Worm (Caenorhabditis elegans) whole organism, young adult: ENCODE data around the gene clec-156.

Experiments used
- B0336.3 ChIP-seq: fragments of 200-800 bp; sonication (Bioruptor generic); IDR thresholded peaks from 2 replicates; pipeline ENCODE4 v1.3.6; 2022; ENCODE audit warnings: missing genetic modification characterization, missing compliant biosample characterization
- D2030.7 ChIP-seq: fragments of 200-800 bp; sonication (Bioruptor generic); IDR thresholded peaks from 2 replicates; pipeline ENCODE4 v1.3.6; 2022; ENCODE audit warnings: missing genetic modification reagents, missing genetic modification characterization, missing compliant biosample characterization
- F23B12.7 ChIP-seq: sonication (generic microtip); optimal IDR thresholded peaks from 2 replicates; lab custom pipeline; 2017; ENCODE audit warnings: missing genetic modification characterization, mild to moderate bottlenecking, missing compliant biosample characterization, antibody characterized with exemption, moderate library complexity; ENCODE audit not compliant: insufficient read depth
- F37B4.10 ChIP-seq: fragments of 200-800 bp; sonication (Bioruptor generic); IDR thresholded peaks from 2 replicates; pipeline ENCODE4 v1.3.6; 2022; ENCODE audit warnings: missing genetic modification characterization, missing compliant biosample characterization
- F39B2.1 ChIP-seq: fragments of 200-800 bp; sonication (Bioruptor generic); IDR thresholded peaks from 2 replicates; pipeline ENCODE4 v1.3.6; 2022; ENCODE audit warnings: missing genetic modification reagents, missing genetic modification characterization, missing compliant biosample characterization
- F49E8.2 ChIP-seq: sonication (generic microtip); optimal IDR thresholded peaks from 3 replicates; lab custom pipeline; 2017; ENCODE audit warnings: missing genetic modification characterization, mild to moderate bottlenecking, missing compliant biosample characterization, antibody characterized with exemption, moderate library complexity; ENCODE audit not compliant: insufficient read depth
- F52B5.7 ChIP-seq: sonication (generic microtip); optimal IDR thresholded peaks from 2 replicates; lab custom pipeline; 2016; ENCODE audit warnings: mild to moderate bottlenecking, missing genetic modification characterization, missing compliant biosample characterization
- K12H6.12 ChIP-seq: fragments of 200-800 bp; sonication (Bioruptor generic); optimal IDR thresholded peaks from 2 replicates; lab custom pipeline; 2018; ENCODE audit warnings: mild to moderate bottlenecking, missing genetic modification characterization, missing compliant biosample characterization
- T07F8.4 ChIP-seq: sonication (generic microtip); optimal IDR thresholded peaks from 2 replicates; lab custom pipeline; 2016; ENCODE audit warnings: mild to moderate bottlenecking, missing genetic modification characterization, moderate library complexity, missing compliant biosample characterization
- Y53F4B.3 ChIP-seq: fragments of 200-800 bp; sonication (Bioruptor generic); IDR thresholded peaks from 2 replicates; pipeline ENCODE4 v1.3.6; 2022; ENCODE audit warnings: missing genetic modification reagents, missing genetic modification characterization, missing compliant biosample characterization
- Y95B8A.8 ChIP-seq: fragments of 200-800 bp; sonication (Bioruptor generic); IDR thresholded peaks from 2 replicates; pipeline ENCODE4 v1.3.6; 2022; ENCODE audit warnings: missing genetic modification reagents, missing genetic modification characterization, missing compliant biosample characterization
- ama-1 ChIP-seq, 3 experiments: fragments of 150-350 bp in 1 of 3; sonication (generic microtip) in 2 of 3; optimal IDR thresholded peaks; 2 replicates each; lab custom pipeline; 2014 to 2018; ENCODE audit warnings: missing biosample characterization in 2 of 3, missing genetic modification characterization in 2 of 3, missing genetic modification reagents in 2 of 3
- aptf-2 ChIP-seq: fragments of 200-800 bp; sonication (Bioruptor generic); conservative IDR thresholded peaks from 2 replicates; pipeline ENCODE4 v1.3.6; 2022; ENCODE audit warnings: missing genetic modification reagents, missing genetic modification characterization, missing compliant biosample characterization
- aptf-3 ChIP-seq: fragments of 200-800 bp; sonication (Bioruptor generic); IDR thresholded peaks from 2 replicates; pipeline ENCODE4 v1.3.6; 2022; ENCODE audit warnings: missing genetic modification characterization, missing compliant biosample characterization
- athp-1 ChIP-seq: sonication (generic microtip); optimal IDR thresholded peaks from 2 replicates; lab custom pipeline; 2017; ENCODE audit warnings: mild to moderate bottlenecking, missing genetic modification characterization, missing compliant biosample characterization
- attf-3 ChIP-seq: fragments of 200-800 bp; sonication (Bioruptor generic); conservative IDR thresholded peaks from 2 replicates; pipeline ENCODE4 v1.3.6; 2022; ENCODE audit warnings: missing genetic modification reagents, missing genetic modification characterization, missing compliant biosample characterization
- attf-5 ChIP-seq: fragments of 200-800 bp; sonication (Bioruptor generic); optimal IDR thresholded peaks from 2 replicates; lab custom pipeline; 2018; ENCODE audit warnings: mild to moderate bottlenecking, missing genetic modification characterization, missing compliant biosample characterization
- ccch-3 ChIP-seq: fragments of 200-800 bp; sonication (Bioruptor generic); optimal IDR thresholded peaks from 2 replicates; lab custom pipeline; 2018; ENCODE audit warnings: mild to moderate bottlenecking, missing genetic modification characterization, missing compliant biosample characterization
- ceh-40 ChIP-seq: fragments of 200-800 bp; sonication (Bioruptor generic); IDR thresholded peaks from 2 replicates; pipeline ENCODE4 v1.3.6; 2022; ENCODE audit warnings: missing genetic modification characterization, missing compliant biosample characterization
- ceh-91 ChIP-seq: fragments of 200-800 bp; sonication (Bioruptor generic); IDR thresholded peaks from 2 replicates; pipeline ENCODE4 v1.3.6; 2022; ENCODE audit warnings: missing genetic modification reagents, missing genetic modification characterization, missing compliant biosample characterization
- dpl-1 ChIP-seq: fragments of 150-350 bp; optimal IDR thresholded peaks from 2 replicates; lab custom pipeline; 2014; ENCODE audit warnings: missing biosample characterization, missing genetic modification reagents, missing genetic modification characterization
- efl-1 ChIP-seq: fragments of 150-350 bp; optimal IDR thresholded peaks from 2 replicates; lab custom pipeline; 2014; ENCODE audit warnings: missing biosample characterization, missing genetic modification reagents, missing genetic modification characterization
- ekl-4 ChIP-seq: fragments of 200-800 bp; sonication (Bioruptor generic); IDR thresholded peaks from 2 replicates; pipeline ENCODE4 v1.3.6; 2022; ENCODE audit warnings: missing genetic modification reagents, missing genetic modification characterization, missing compliant biosample characterization
- him-1 ChIP-seq: sonication (generic microtip); optimal IDR thresholded peaks from 2 replicates; lab custom pipeline; 2016; ENCODE audit warnings: missing genotype, missing genetic modification reagents, missing genetic modification characterization, missing compliant biosample characterization
- hmg-20 ChIP-seq: fragments of 200-800 bp; sonication (Bioruptor generic); IDR thresholded peaks from 2 replicates; pipeline ENCODE4 v1.3.6; 2022; ENCODE audit warnings: missing genetic modification reagents, missing genetic modification characterization, missing compliant biosample characterization
- hsf-1 ChIP-seq: fragments of 200-800 bp; sonication (Bioruptor generic); IDR thresholded peaks from 2 replicates; pipeline ENCODE4 v1.3.6; 2022; ENCODE audit warnings: missing genetic modification reagents, missing genetic modification characterization, missing compliant biosample characterization
- let-526 ChIP-seq: fragments of 200-800 bp; sonication (Bioruptor generic); IDR thresholded peaks from 2 replicates; pipeline ENCODE4 v1.3.6; 2022; ENCODE audit warnings: missing genetic modification reagents, missing genetic modification characterization, missing compliant biosample characterization
- let-607 ChIP-seq, 2 experiments: fragments of 200-800 bp in 1 of 2; sonication (Bioruptor generic) in 1 of 2; sonication (generic microtip) in 1 of 2; optimal IDR thresholded peaks; 2 replicates each; lab custom pipeline; 2016 to 2018; ENCODE audit warnings: mild to moderate bottlenecking in 2 of 2, missing compliant biosample characterization in 2 of 2, missing genetic modification characterization in 2 of 2, moderate library complexity in 2 of 2, missing genotype in 1 of 2
- lin-40 ChIP-seq: sonication (generic microtip); optimal IDR thresholded peaks from 2 replicates; lab custom pipeline; 2016; ENCODE audit warnings: missing genetic modification characterization, mild to moderate bottlenecking, missing compliant biosample characterization, missing genotype, missing genetic modification reagents
- lin-54 ChIP-seq: fragments of 200-800 bp; sonication (Bioruptor generic); optimal IDR thresholded peaks from 2 replicates; lab custom pipeline; 2018; ENCODE audit warnings: mild to moderate bottlenecking, missing genetic modification characterization, missing compliant biosample characterization
- lir-1 ChIP-seq: fragments of 200-800 bp; sonication (Bioruptor generic); conservative IDR thresholded peaks from 2 replicates; pipeline ENCODE4 v1.3.6; 2022; ENCODE audit warnings: missing genetic modification reagents, missing genetic modification characterization, missing compliant biosample characterization
- lsl-1 ChIP-seq: fragments of 200-800 bp; sonication (Bioruptor generic); optimal IDR thresholded peaks from 2 replicates; lab custom pipeline; 2018; ENCODE audit warnings: mild to moderate bottlenecking, missing genetic modification characterization, moderate library complexity, missing compliant biosample characterization
- madf-6 ChIP-seq: fragments of 200-800 bp; sonication (Bioruptor generic); IDR thresholded peaks from 2 replicates; pipeline ENCODE4 v1.3.6; 2022; ENCODE audit warnings: missing genetic modification reagents, missing genetic modification characterization, missing compliant biosample characterization
- mxl-1 ChIP-seq: sonication (generic microtip); optimal IDR thresholded peaks from 2 replicates; lab custom pipeline; 2016; ENCODE audit warnings: missing genetic modification characterization, missing compliant biosample characterization
- nfya-1 ChIP-seq: sonication (generic microtip); optimal IDR thresholded peaks from 2 replicates; lab custom pipeline; 2017; ENCODE audit warnings: antibody characterized with exemption, missing compliant biosample characterization, missing genetic modification characterization, borderline replicate concordance; ENCODE audit not compliant: insufficient read depth
- nhr-80 ChIP-seq: sonication (generic microtip); optimal IDR thresholded peaks from 2 replicates; lab custom pipeline; 2016; ENCODE audit warnings: missing genetic modification characterization, missing compliant biosample characterization
- pha-4 ChIP-seq: fragments of 150-350 bp; sonication (generic microtip); optimal IDR thresholded peaks from 2 replicates; lab custom pipeline; 2014; ENCODE audit warnings: missing biosample characterization, missing genetic modification reagents, missing genetic modification characterization
- rec-8 ChIP-seq, 2 experiments: sonication (generic microtip); optimal IDR thresholded peaks; 2 replicates each; lab custom pipeline; 2016; ENCODE audit warnings: mild to moderate bottlenecking in 2 of 2, missing genetic modification characterization in 2 of 2, missing genetic modification reagents in 2 of 2, missing genotype in 2 of 2, missing biosample characterization in 1 of 2, missing compliant biosample characterization in 1 of 2, moderate library complexity in 1 of 2
- rpc-1 ChIP-seq, 2 experiments: fragments of 150-350 bp in 1 of 2; sonication (generic microtip) in 1 of 2; optimal IDR thresholded peaks; 2 replicates each; lab custom pipeline; 2014 to 2018; ENCODE audit warnings: missing biosample characterization in 1 of 2, missing genetic modification characterization in 1 of 2, missing genetic modification reagents in 1 of 2, missing genotype in 1 of 2
- snpc-3.4 ChIP-seq: sonication (generic microtip); optimal IDR thresholded peaks from 2 replicates; lab custom pipeline; 2017; ENCODE audit warnings: missing genetic modification characterization, mild to moderate bottlenecking, missing compliant biosample characterization, antibody characterized with exemption, moderate library complexity, missing genotype, missing genetic modification reagents
- tbx-9 ChIP-seq: sonication (generic microtip); optimal IDR thresholded peaks from 2 replicates; lab custom pipeline; 2016; ENCODE audit warnings: borderline replicate concordance, missing genetic modification characterization, inconsistent platforms, missing compliant biosample characterization
- unc-130 ChIP-seq: sonication (generic microtip); optimal IDR thresholded peaks from 2 replicates; lab custom pipeline; 2016; ENCODE audit warnings: missing genetic modification reagents, missing genetic modification characterization, missing compliant biosample characterization
- xnd-1 ChIP-seq: sonication (generic microtip); optimal IDR thresholded peaks from 2 replicates; lab custom pipeline; 2016; ENCODE audit warnings: missing genotype, missing genetic modification reagents, missing genetic modification characterization, missing compliant biosample characterization
- zim-3 ChIP-seq: sonication (generic microtip); optimal IDR thresholded peaks from 2 replicates; lab custom pipeline; 2017; ENCODE audit warnings: mild to moderate bottlenecking, missing genetic modification characterization, moderate library complexity, missing compliant biosample characterization
- ztf-18 ChIP-seq: sonication (generic microtip); optimal IDR thresholded peaks from 2 replicates; lab custom pipeline; 2016; ENCODE audit warnings: missing genotype, mild to moderate bottlenecking, missing genetic modification characterization, missing compliant biosample characterization
- ztf-25 ChIP-seq: fragments of 200-800 bp; sonication (Bioruptor generic); IDR thresholded peaks from 2 replicates; pipeline ENCODE4 v1.3.6; 2022; ENCODE audit warnings: missing genetic modification reagents, missing genetic modification characterization, missing compliant biosample characterization

Gene clec-156

DNA sequence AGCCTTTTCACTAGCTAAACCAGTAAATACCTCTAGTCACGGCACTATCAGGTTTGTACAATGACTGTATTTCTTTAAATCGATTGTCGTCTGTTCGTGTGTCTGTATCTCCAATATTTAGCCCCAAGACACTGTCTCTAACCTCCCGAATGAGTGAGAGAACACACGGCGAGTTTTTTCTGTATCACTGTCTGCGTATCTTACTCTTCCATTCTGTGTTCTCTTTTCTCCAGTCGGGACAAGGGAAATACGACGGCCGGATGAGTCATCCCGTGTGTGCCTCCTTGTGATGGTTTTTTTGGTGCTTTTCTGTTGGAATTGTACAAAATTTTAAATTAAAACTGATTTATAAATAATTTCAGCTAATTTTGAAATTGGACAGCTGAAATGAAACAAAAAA lies 46.0 kb downstream of the clec-156 start (continued):
- TF ChIP-seq ceh-40 (GFP tag; lab: Robert Waterston, UW) = no peak
- no peak for TF ChIP-seq B0336.3 (GFP tag; lab: Robert Waterston, UW)

DNA sequence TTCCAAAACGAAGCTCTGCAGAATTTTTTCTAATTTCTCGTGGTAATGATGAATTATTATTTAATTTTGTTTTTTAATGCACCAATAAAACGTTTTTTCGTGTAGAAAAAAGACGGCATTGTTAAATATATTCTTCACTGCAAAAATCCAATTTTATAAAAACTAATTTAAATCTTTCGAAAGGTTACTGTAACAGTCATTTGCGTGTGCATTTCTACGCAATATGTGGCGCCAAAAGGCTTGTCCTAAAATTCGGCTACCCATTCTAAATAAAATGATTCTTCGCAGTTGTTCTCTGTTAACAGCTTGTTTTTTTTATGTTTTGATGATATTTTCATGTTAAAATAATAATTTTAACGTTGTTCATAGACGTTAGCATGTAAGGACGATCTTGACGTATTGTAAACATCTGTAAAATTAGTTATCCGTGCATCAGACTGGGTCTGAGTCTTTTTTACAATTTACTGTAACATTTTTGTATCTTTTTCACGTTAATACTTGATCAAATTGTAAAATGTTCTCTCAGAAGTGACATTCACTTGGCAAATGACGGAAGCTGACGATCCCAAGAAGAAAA lies 49.4 kb downstream of the clec-156 start, which contains the start of gene mip-1:
Gene mip-1 (plus strand): TSS at position 527 of the 577 bp plus-strand sequence.
- TF ChIP-seq Y95B8A.8 (GFP tag; lab: Robert Waterston, UW) (no peak), nhr-80 (tag; lab: Kevin White, UChicago) (no peak), efl-1 (peak; percentile 87), F37B4.10 (GFP tag; lab: Robert Waterston, UW) (no peak), hsf-1 (no peak), ama-1 (optimal IDR thresholded peaks at IDR 0.05; lab: Kevin White, UChicago) (no peak), ama-1 (GFP tag; optimal IDR thresholded peaks at IDR 0.05; lab: Kevin White, UChicago) (no peak), him-1 (no peak), rec-8 (tag; optimal IDR thresholded peaks at IDR 0.05; lab: Kevin White, UChicago) (no peak), ztf-25 (GFP tag; lab: Robert Waterston, UW) (no peak), D2030.7 (GFP tag; lab: Robert Waterston, UW) (peak; percentile 46), snpc-3.4 (tag; lab: Kevin White, UChicago) (peak; percentile 65), ccch-3 (GFP tag; lab: Kevin White, UChicago) (no peak), unc-130 (GFP tag; lab: Kevin White, UChicago) (no peak), T07F8.4 (no peak), hmg-20 (GFP tag; lab: Robert Waterston, UW) (no peak), attf-5 (no peak), F39B2.1 (GFP tag; lab: Robert Waterston, UW) (no peak), nfya-1 (tag; lab: Kevin White, UChicago) (no peak), ztf-18 (tag; lab: Kevin White, UChicago) (peak; percentile 10), zim-3 (tag; lab: Kevin White, UChicago) (no peak), tbx-9 (tag; lab: Kevin White, UChicago) (no peak), lsl-1 (GFP tag; lab: Kevin White, UChicago) (peak; percentile 90), dpl-1 (GFP tag; lab: Kevin White, UChicago) (peak; percentile 78), mxl-1 (tag; lab: Kevin White, UChicago) (no peak), let-526 (GFP tag; lab: Robert Waterston, UW) (no peak), F23B12.7 (tag; lab: Kevin White, UChicago) (no peak), ceh-91 (GFP tag; lab: Robert Waterston, UW) (peak; percentile 59), K12H6.12 (tag; lab: Kevin White, UChicago) (no peak), lin-54 (GFP tag; lab: Kevin White, UChicago) (peak; percentile 84), athp-1 (tag; lab: Kevin White, UChicago) (no peak), Y53F4B.3 (no peak), pha-4 (tag; lab: Kevin White, UChicago) (no peak), aptf-3 (GFP tag; lab: Robert Waterston, UW) (no peak), ekl-4 (no peak), F49E8.2 (peak; percentile 51), xnd-1 (peak; percentile 68), madf-6 (peak; percentile 88), lir-1 (GFP tag; lab: Robert Waterston, UW) (no peak), aptf-2 (no peak), rpc-1 (optimal IDR thresholded peaks at IDR 0.05; lab: Kevin White, UChicago) (no peak), rpc-1 (tag; optimal IDR thresholded peaks at IDR 0.05; lab: Kevin White, UChicago) (no peak), F52B5.7 (tag; lab: Kevin White, UChicago) (no peak), attf-3 (GFP tag; lab: Robert Waterston, UW) (no peak), let-607 (tag; optimal IDR thresholded peaks at IDR 0.05; lab: Kevin White, UChicago) (no peak), lin-40 (tag; lab: Kevin White, UChicago) (no peak)
